Fruit fly (Drosophila melanogaster): ENCODE data around the gene tim.

tim gene

DNA sequence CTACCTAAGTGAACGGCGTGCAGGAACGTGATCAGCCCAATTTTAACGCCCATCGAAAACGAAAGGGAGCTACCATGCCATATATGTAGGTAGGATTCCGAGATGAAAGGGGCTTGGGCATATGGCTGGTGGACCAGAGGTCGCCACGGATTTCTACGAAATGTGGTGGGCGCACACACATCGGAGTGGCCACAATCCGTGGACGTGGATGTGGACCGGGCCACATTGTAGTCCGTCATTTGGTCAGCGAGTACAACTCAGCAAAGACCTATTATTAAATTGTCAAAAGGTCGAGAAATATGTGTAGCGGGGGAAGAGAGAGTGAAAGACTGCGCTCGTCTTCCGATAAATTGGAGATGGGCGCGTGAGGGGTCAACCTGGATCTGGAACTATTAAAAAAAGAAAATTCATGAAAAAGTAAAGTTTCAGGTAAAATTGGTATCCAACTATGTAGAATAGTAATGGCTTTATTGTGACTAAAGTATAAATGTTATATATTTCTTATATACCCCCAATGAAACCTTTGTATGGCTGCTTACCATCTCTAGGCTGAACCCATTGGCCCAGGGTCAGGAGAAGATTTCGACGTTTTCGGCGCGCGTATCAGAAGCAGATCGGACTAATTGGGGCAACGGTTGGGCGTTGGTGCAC lies 47.6 kb upstream of the tim start (continued):
- TF ChIP-seq CG2875 (GFP tag; optimal IDR thresholded peaks at IDR 0.05) (no peak), Dp (GFP tag; optimal IDR thresholded peaks at IDR 0.05) (no peak), zen (tag; optimal IDR thresholded peaks at IDR 0.05) (peak; percentile 17), CG12299 (tag; optimal IDR thresholded peaks at IDR 0.05) (no peak), Mes4 (GFP tag; optimal IDR thresholded peaks at IDR 0.05) (no peak), esg (GFP tag; conservative IDR thresholded peaks at IDR 0.05) (no peak), Dad (GFP tag; optimal IDR thresholded peaks at IDR 0.05) (no peak), CG12104 (GFP tag; optimal IDR thresholded peaks at IDR 0.05) (no peak), CG3065 (GFP tag; optimal IDR thresholded peaks at IDR 0.05) (no peak), ranshi (GFP tag; IDR thresholded peaks at IDR 0.05) (no peak), ash1 (GFP tag; optimal IDR thresholded peaks at IDR 0.05) (no peak), Chrac-16 (GFP tag; optimal IDR thresholded peaks at IDR 0.05) (peak; percentile 15), CG17912 (GFP tag; optimal IDR thresholded peaks at IDR 0.05) (no peak), fd96Cb (tag; optimal IDR thresholded peaks at IDR 0.05) (peak; percentile 7), Ssrp (tag; optimal IDR thresholded peaks at IDR 0.05) (no peak), CG9817 (tag; optimal IDR thresholded peaks at IDR 0.05) (no peak), CHES-1-like (GFP tag; optimal IDR thresholded peaks at IDR 0.05) (no peak), CG11723 (GFP tag; optimal IDR thresholded peaks at IDR 0.05) (no peak), phol (tag; optimal IDR thresholded peaks at IDR 0.05) (peak; percentile 48), peb (GFP tag; IDR thresholded peaks at IDR 0.05) (no peak), CG1832 (GFP tag; optimal IDR thresholded peaks at IDR 0.05) (no peak), sr (GFP tag; IDR thresholded peaks at IDR 0.05) (no peak), sim (GFP tag; IDR thresholded peaks at IDR 0.05) (no peak), psq (GFP tag; optimal IDR thresholded peaks at IDR 0.05) (no peak), CG9932 (GFP tag; IDR thresholded peaks at IDR 0.05) (no peak), trh (GFP tag; optimal IDR thresholded peaks at IDR 0.05) (no peak), Med (GFP tag) (peak; percentile 50), CG7271 (tag; optimal IDR thresholded peaks at IDR 0.05) (no peak), CG7556 (GFP tag; optimal IDR thresholded peaks at IDR 0.05) (no peak), pfk (GFP tag; optimal IDR thresholded peaks at IDR 0.05) (no peak), pros (GFP tag; optimal IDR thresholded peaks at IDR 0.05) (no peak), CG17612 (GFP tag; IDR thresholded peaks at IDR 0.05) (no peak), Side (GFP tag; optimal IDR thresholded peaks at IDR 0.05) (no peak), ems (GFP tag; optimal IDR thresholded peaks at IDR 0.05) (no peak), CG8924 (tag; optimal IDR thresholded peaks at IDR 0.05) (no peak), so (GFP tag; IDR thresholded peaks at IDR 0.05) (no peak), B-H2 (GFP tag; optimal IDR thresholded peaks at IDR 0.05) (no peak), CG13624 (GFP tag; optimal IDR thresholded peaks at IDR 0.05) (no peak), Adf1 (GFP tag; IDR thresholded peaks at IDR 0.05) (no peak), CG13775 (GFP tag; optimal IDR thresholded peaks at IDR 0.05) (no peak), pho (GFP tag; optimal IDR thresholded peaks at IDR 0.05) (no peak), CG7839 (tag; optimal IDR thresholded peaks at IDR 0.05) (peak; percentile 29), oc (tag; optimal IDR thresholded peaks at IDR 0.05) (no peak), inv (GFP tag; IDR thresholded peaks at IDR 0.05; ENCODE audit: partially characterized antibody) (no peak; the same call in 1 of the 2 replicates), eyg (GFP tag; optimal IDR thresholded peaks at IDR 0.05) (no peak), dpn (GFP tag; optimal IDR thresholded peaks at IDR 0.05) (no peak), chif (GFP tag; optimal IDR thresholded peaks at IDR 0.05) (no peak), CG8359 (GFP tag; optimal IDR thresholded peaks at IDR 0.05; ENCODE audit: borderline replicate concordance) (peak; percentile 36), corto (GFP tag; optimal IDR thresholded peaks at IDR 0.05) (no peak), CG4404 (GFP tag; IDR thresholded peaks at IDR 0.05) (peak; percentile 78), CG1024 (GFP tag; IDR thresholded peaks at IDR 0.05) (no peak)
